Fruit fly (Drosophila melanogaster) whole organism, embryonic: ENCODE data around the gene CG14088.

ENCODE experiments used
- CG10654 ChIP-seq: fragments of 200-800 bp; sonication (Bioruptor generic); optimal IDR thresholded peaks from 2 replicates; lab custom pipeline; 2016; ENCODE audit warnings: missing biosample characterization, missing genetic modification characterization
- CG11085 ChIP-seq: fragments of 200-800 bp; sonication (Bioruptor generic); IDR thresholded peaks from 2 replicates; pipeline ENCODE4 v1.3.6; 2022; ENCODE audit warnings: missing biosample characterization, missing genetic modification characterization
- CG11456 ChIP-seq: fragments of 200-800 bp; sonication (Bioruptor generic); IDR thresholded peaks from 3 replicates; pipeline ENCODE4 v1.3.6; 2022; ENCODE audit warnings: missing biosample characterization, missing genetic modification characterization
- CG11504 ChIP-seq: fragments of 200-800 bp; sonication (Bioruptor generic); optimal IDR thresholded peaks from 3 replicates; lab custom pipeline; 2019; ENCODE audit warnings: missing biosample characterization, mild to moderate bottlenecking, missing genetic modification characterization, moderate library complexity
- CG12391 ChIP-seq: fragments of 200-800 bp; sonication (Bioruptor generic); optimal IDR thresholded peaks from 3 replicates; lab custom pipeline; 2018; ENCODE audit warnings: missing biosample characterization, mild to moderate bottlenecking, missing genetic modification characterization, moderate library complexity
- CG12769 ChIP-seq: fragments of 200-800 bp; sonication (Bioruptor generic); optimal IDR thresholded peaks from 2 replicates; lab custom pipeline; 2019; ENCODE audit warnings: missing biosample characterization, mild to moderate bottlenecking, missing genetic modification characterization, moderate library complexity
- CG12942 ChIP-seq: fragments of 200-800 bp; sonication (Bioruptor generic); optimal IDR thresholded peaks from 3 replicates; lab custom pipeline; 2016; ENCODE audit warnings: missing biosample characterization, missing genetic modification characterization
- CG15269 ChIP-seq: fragments of 200-800 bp; sonication (Bioruptor generic); optimal IDR thresholded peaks from 2 replicates; lab custom pipeline; 2018; ENCODE audit warnings: missing biosample characterization, mild to moderate bottlenecking, missing genetic modification characterization, moderate library complexity
- CG1529 ChIP-seq: fragments of 200-800 bp; sonication (Bioruptor generic); optimal IDR thresholded peaks from 3 replicates; lab custom pipeline; 2018; ENCODE audit warnings: missing biosample characterization, missing genetic modification characterization
- CG17186 ChIP-seq: fragments of 200-800 bp; sonication (Bioruptor generic); optimal IDR thresholded peaks from 3 replicates; lab custom pipeline; 2017; ENCODE audit warnings: missing biosample characterization, missing genetic modification reagents, missing genetic modification characterization
- CG18764 ChIP-seq: fragments of 200-800 bp; sonication (Bioruptor generic); optimal IDR thresholded peaks from 3 replicates; lab custom pipeline; 2016; ENCODE audit warnings: missing biosample characterization, missing genetic modification characterization
- CG2199 ChIP-seq: fragments of 200-800 bp; sonication (Bioruptor generic); IDR thresholded peaks from 3 replicates; pipeline ENCODE4 v1.3.6; 2022; ENCODE audit warnings: missing biosample characterization, missing genetic modification characterization
- CG2678 ChIP-seq: fragments of 200-800 bp; sonication (Bioruptor generic); optimal IDR thresholded peaks from 3 replicates; lab custom pipeline; 2019; ENCODE audit warnings: missing biosample characterization, mild to moderate bottlenecking, missing genetic modification characterization, moderate library complexity
- CG2712 ChIP-seq: fragments of 200-800 bp; optimal IDR thresholded peaks from 3 replicates; lab custom pipeline; 2019; ENCODE audit warnings: missing biosample characterization, mild to moderate bottlenecking, missing genetic modification characterization, moderate library complexity
- CG31224 ChIP-seq: fragments of 200-800 bp; sonication (Bioruptor generic); IDR thresholded peaks from 2 replicates; pipeline ENCODE4 v1.3.6; 2022; ENCODE audit warnings: missing biosample characterization, missing genetic modification characterization
- CG3847 ChIP-seq: fragments of 200-800 bp; sonication (Bioruptor generic); IDR thresholded peaks from 2 replicates; pipeline ENCODE4 v1.3.6; 2022; ENCODE audit warnings: missing biosample characterization, missing genetic modification characterization
- CG6272 ChIP-seq: fragments of 200-800 bp; sonication (Bioruptor generic); IDR thresholded peaks from 2 replicates; pipeline ENCODE4 v1.3.6; 2022; ENCODE audit warnings: missing biosample characterization, missing genetic modification characterization
- CG7357 ChIP-seq: fragments of 200-800 bp; sonication (Bioruptor generic); IDR thresholded peaks from 3 replicates; pipeline ENCODE4 v1.3.6; 2022; ENCODE audit warnings: missing biosample characterization, missing genetic modification characterization
- CG7372 ChIP-seq: fragments of 200-800 bp; sonication (Bioruptor generic); IDR thresholded peaks from 2 replicates; pipeline ENCODE4 v1.3.6; 2022; ENCODE audit warnings: missing biosample characterization, missing genetic modification characterization
- CG8089 ChIP-seq: fragments of 200-800 bp; sonication (Bioruptor generic); optimal IDR thresholded peaks from 3 replicates; lab custom pipeline; 2016; ENCODE audit warnings: missing biosample characterization, missing genetic modification characterization
- CG8290 ChIP-seq, 3 experiments: fragments of 200-800 bp; sonication (Bioruptor generic); optimal IDR thresholded peaks; 2 replicates each; lab custom pipeline; 2016 to 2019; ENCODE audit warnings: missing biosample characterization in 3 of 3, missing genetic modification characterization in 3 of 3, mild to moderate bottlenecking in 2 of 3, moderate library complexity in 1 of 3
- CG9727 ChIP-seq: fragments of 200-800 bp; sonication (Bioruptor generic); optimal IDR thresholded peaks from 3 replicates; lab custom pipeline; 2017; ENCODE audit warnings: missing biosample characterization, mild to moderate bottlenecking, missing genetic modification characterization
- CG9797 ChIP-seq: fragments of 200-800 bp; sonication (Bioruptor generic); optimal IDR thresholded peaks from 3 replicates; lab custom pipeline; 2018; ENCODE audit warnings: missing biosample characterization, mild to moderate bottlenecking, missing genetic modification characterization
- Camta ChIP-seq: fragments of 200-800 bp; sonication (Bioruptor generic); optimal IDR thresholded peaks from 2 replicates; lab custom pipeline; 2016; ENCODE audit warnings: missing biosample characterization, missing genetic modification characterization
- CoRest ChIP-seq: fragments of 200-800 bp; sonication (Bioruptor generic); optimal IDR thresholded peaks from 3 replicates; lab custom pipeline; 2018; ENCODE audit warnings: missing biosample characterization, mild to moderate bottlenecking, missing genetic modification characterization, moderate library complexity
- Deaf1 ChIP-seq: fragments of 200-800 bp; optimal IDR thresholded peaks from 3 replicates; lab custom pipeline; 2019; ENCODE audit warnings: missing biosample characterization, mild to moderate bottlenecking, missing genetic modification characterization, moderate library complexity
- Elba2 ChIP-seq: fragments of 200-800 bp; sonication (Bioruptor generic); optimal IDR thresholded peaks from 3 replicates; lab custom pipeline; 2016; ENCODE audit warnings: missing biosample characterization, missing genetic modification characterization
- HmgZ ChIP-seq: fragments of 200-800 bp; sonication (Bioruptor generic); optimal IDR thresholded peaks from 2 replicates; lab custom pipeline; 2018; ENCODE audit warnings: missing biosample characterization, mild to moderate bottlenecking, missing genetic modification characterization
- Hsf ChIP-seq: fragments of 200-800 bp; sonication (Bioruptor generic); optimal IDR thresholded peaks from 3 replicates; lab custom pipeline; 2016; ENCODE audit warnings: missing biosample characterization, missing genetic modification characterization
- Mes4 ChIP-seq: fragments of 200-800 bp; sonication (Bioruptor generic); optimal IDR thresholded peaks from 2 replicates; lab custom pipeline; 2016; ENCODE audit warnings: missing biosample characterization, missing genetic modification characterization
- NC2α ChIP-seq: fragments of 200-800 bp; sonication (Bioruptor generic); optimal IDR thresholded peaks from 2 replicates; lab custom pipeline; 2016; ENCODE audit warnings: missing biosample characterization, missing genetic modification characterization
- Six4 ChIP-seq: fragments of 200-800 bp; sonication (Bioruptor generic); optimal IDR thresholded peaks from 2 replicates; lab custom pipeline; 2016; ENCODE audit warnings: missing biosample characterization, missing genetic modification characterization
- Sox100B ChIP-seq: fragments of 200-800 bp; sonication (Bioruptor generic); optimal IDR thresholded peaks from 3 replicates; lab custom pipeline; 2018; ENCODE audit warnings: missing biosample characterization, mild to moderate bottlenecking, missing genetic modification characterization
- Sox102F ChIP-seq: fragments of 200-800 bp; sonication (Bioruptor generic); optimal IDR thresholded peaks from 2 replicates; lab custom pipeline; 2018; ENCODE audit warnings: missing biosample characterization, mild to moderate bottlenecking, missing genetic modification characterization, moderate library complexity
- Sry-δ ChIP-seq: fragments of 200-800 bp; sonication (Bioruptor generic); optimal IDR thresholded peaks from 2 replicates; lab custom pipeline; 2016; ENCODE audit warnings: missing biosample characterization, missing genetic modification characterization
- Tbp ChIP-seq: fragments of >200 bp; optimal IDR thresholded peaks from 2 replicates; lab custom pipeline; 2018; ENCODE audit warnings: missing biosample characterization, missing genetic modification characterization
- YL-1 ChIP-seq: fragments of 200-800 bp; sonication (Bioruptor generic); optimal IDR thresholded peaks from 3 replicates; lab custom pipeline; 2017; ENCODE audit warnings: missing biosample characterization, mild to moderate bottlenecking, missing genetic modification characterization
- ci ChIP-seq: fragments of 200-800 bp; sonication (Bioruptor generic); IDR thresholded peaks from 3 replicates; pipeline ENCODE4 v1.3.6; 2022; ENCODE audit warnings: missing biosample characterization, missing genetic modification characterization
- disco-r ChIP-seq: fragments of 200-800 bp; sonication (Bioruptor generic); optimal IDR thresholded peaks from 2 replicates; lab custom pipeline; 2016; ENCODE audit warnings: missing biosample characterization, missing genetic modification characterization
- ewg ChIP-seq: fragments of 200-800 bp; sonication (Bioruptor generic); optimal IDR thresholded peaks from 3 replicates; lab custom pipeline; 2017; ENCODE audit warnings: mild to moderate bottlenecking, missing biosample characterization, missing genetic modification reagents, missing genetic modification characterization
- fd3F ChIP-seq: fragments of 200-800 bp; sonication (Bioruptor generic); optimal IDR thresholded peaks from 2 replicates; lab custom pipeline; 2018; ENCODE audit warnings: missing biosample characterization, mild to moderate bottlenecking, missing genetic modification characterization, moderate library complexity
- fu2 ChIP-seq: fragments of 200-800 bp; sonication (Bioruptor generic); optimal IDR thresholded peaks from 2 replicates; lab custom pipeline; 2016; ENCODE audit warnings: missing biosample characterization, missing genetic modification characterization
- gcm2 ChIP-seq: fragments of 200-800 bp; sonication (Bioruptor generic); optimal IDR thresholded peaks from 2 replicates; lab custom pipeline; 2016; ENCODE audit warnings: missing biosample characterization, missing genetic modification characterization
- gsb-n ChIP-seq: fragments of 200-800 bp; sonication (Bioruptor generic); optimal IDR thresholded peaks from 3 replicates; lab custom pipeline; 2018; ENCODE audit warnings: missing biosample characterization, mild to moderate bottlenecking, missing genetic modification characterization
- ham ChIP-seq: fragments of 200-800 bp; sonication (Bioruptor generic); IDR thresholded peaks from 2 replicates; pipeline ENCODE4 v1.3.6; 2022; ENCODE audit warnings: missing biosample characterization, missing genetic modification characterization
- hb ChIP-seq: fragments of 200-800 bp; sonication (Bioruptor generic); IDR thresholded peaks from 3 replicates; pipeline ENCODE4 v1.3.6; 2022; ENCODE audit warnings: missing biosample characterization, missing genetic modification characterization; ENCODE audit not compliant: partially characterized antibody
- nerfin-1 ChIP-seq: fragments of 200-800 bp; sonication (Bioruptor generic); optimal IDR thresholded peaks from 3 replicates; lab custom pipeline; 2019; ENCODE audit warnings: missing biosample characterization, mild to moderate bottlenecking, missing genetic modification characterization, moderate library complexity
- sc ChIP-seq, 3 experiments: fragments of >200 bp in 2 of 3; fragments of 200-800 bp in 1 of 3; sonication (Bioruptor generic) in 1 of 3; optimal IDR thresholded peaks; 2 replicates in 2 of 3; 3 replicates in 1 of 3; lab custom pipeline; 2017; ENCODE audit warnings: mild to moderate bottlenecking in 1 of 3, missing biosample characterization in 1 of 3, missing genetic modification characterization in 1 of 3, missing genetic modification reagents in 1 of 3

The CG14088 gene

dm6 chr3L:19254715-19255428 is 15.6 kb downstream of the CG14088 start, which contains the start of the genes mRpL21 and rept (continued):
- TF ChIP-seq CG11504 (tag; lab: Kevin White, UChicago) (peak; percentile 47), Six4 (GFP tag; lab: Kevin White, UChicago) (peak; percentile 18), ewg (GFP tag; lab: Kevin White, UChicago) (peak; percentile 79), hb (GFP tag; lab: Robert Waterston, UW) (no peak), gcm2 (GFP tag; lab: Kevin White, UChicago) (peak; percentile 10), CG9727 (GFP tag; lab: Kevin White, UChicago) (peak; percentile 46), Sox100B (GFP tag; lab: Kevin White, UChicago) (peak; percentile 43), CG18764 (GFP tag; lab: Kevin White, UChicago) (peak; percentile 36), NC2α (peak; percentile 2), CG12391 (tag; lab: Kevin White, UChicago) (peak; percentile 57), HmgZ (tag; lab: Kevin White, UChicago) (peak; percentile 72), CG31224 (GFP tag; lab: Robert Waterston, UW) (peak; percentile 34; the same call in 1 of the 2 replicates), CG2199 (no peak), CG17186 (peak; percentile 97), Camta (GFP tag; lab: Kevin White, UChicago) (peak; percentile 37), Hsf (GFP tag; lab: Kevin White, UChicago) (peak; percentile 69), disco-r (no peak), Elba2 (GFP tag; lab: Kevin White, UChicago) (no peak), YL-1 (GFP tag; lab: Kevin White, UChicago) (peak; percentile 81), CG11456 (GFP tag; lab: Robert Waterston, UW) (peak; percentile 54; the same call in 1 of the 3 replicates), Sry-δ (GFP tag; lab: Kevin White, UChicago) (peak; percentile 55), CG11085 (GFP tag; lab: Robert Waterston, UW) (0 out of 2 replicates have a peak, but pooled peaks have one; percentile 16), fd3F (peak; percentile 32), nerfin-1 (tag; lab: Kevin White, UChicago) (peak; percentile 36), CG12769 (tag; lab: Kevin White, UChicago) (peak; percentile 68), CG3847 (peak; percentile 73), sc (optimal IDR thresholded peaks at IDR 0.05; lab: Kevin White, UChicago) (no peak), sc (GFP tag; optimal IDR thresholded peaks at IDR 0.05; lab: Kevin White, UChicago) (peak; percentile 5), CG2712 (tag; lab: Kevin White, UChicago) (peak; percentile 35), Deaf1 (peak; percentile 6), CG8089 (no peak), CG1529 (GFP tag; lab: Kevin White, UChicago) (no peak), CG7372 (GFP tag; lab: Robert Waterston, UW) (peak; percentile 34; the same call in 1 of the 2 replicates), ham (GFP tag; lab: Robert Waterston, UW) (no peak), CG10654 (GFP tag; lab: Kevin White, UChicago) (peak; percentile 17), CG7357 (no peak), CG15269 (tag; lab: Kevin White, UChicago) (peak; percentile 19), Sox102F (GFP tag; lab: Kevin White, UChicago) (peak; percentile 5), CG2678 (peak; percentile 55), Tbp (GFP tag; lab: Kevin White, UChicago) (peak; percentile 51), CG6272 (GFP tag; lab: Robert Waterston, UW) (peak; percentile 53; the same call in 1 of the 2 replicates), fu2 (GFP tag; lab: Kevin White, UChicago) (peak; percentile 43), CG9797 (GFP tag; lab: Kevin White, UChicago) (peak; percentile 67), CG8290 (GFP tag; optimal IDR thresholded peaks at IDR 0.05; lab: Kevin White, UChicago) (peak; percentile 11), CG8290 (tag; optimal IDR thresholded peaks at IDR 0.05; lab: Kevin White, UChicago) (peak in 1 of 2 experiments; percentile 63), ci (GFP tag; lab: Robert Waterston, UW) (peak; percentile 47; the same call in 1 of the 3 replicates), CoRest (tag; lab: Kevin White, UChicago) (peak; percentile 57), Mes4 (peak; percentile 38), gsb-n (tag; lab: Kevin White, UChicago) (no peak), CG12942 (peak; percentile 28)
